Worm (Caenorhabditis elegans) whole organism, L1 larva: ENCODE results near the gene F11G11.14.
A peak's percentile ranks its signal among the peaks of the same experiment; 100 is the strongest.
"Not testable (repeated sequence)": the region's sequence is repeated elsewhere in the genome, so short reads cannot be mapped to it uniquely, and the experiment has no call there.

ENCODE experiments used
- F16B12.6 ChIP-seq: fragments of 150-350 bp; optimal IDR thresholded peaks from 2 replicates; lab custom pipeline; 2014; ENCODE audit warnings: missing biosample characterization, missing genetic modification characterization
- Y116A8C.19 ChIP-seq: sonication (generic microtip); optimal IDR thresholded peaks from 2 replicates; lab custom pipeline; 2016; ENCODE audit warnings: missing compliant biosample characterization, missing genetic modification characterization, borderline replicate concordance
- aha-1 ChIP-seq: fragments of 150-350 bp; optimal IDR thresholded peaks from 2 replicates; lab custom pipeline; 2014; ENCODE audit warnings: missing biosample characterization, missing genetic modification characterization
- alr-1 ChIP-seq: fragments of 200-800 bp; sonication (Bioruptor generic); optimal IDR thresholded peaks from 2 replicates; lab custom pipeline; 2018; ENCODE audit warnings: borderline replicate concordance, mild to moderate bottlenecking, missing genetic modification characterization, missing compliant biosample characterization
- aly-2 ChIP-seq: fragments of 150-350 bp; optimal IDR thresholded peaks from 2 replicates; lab custom pipeline; 2014; ENCODE audit warnings: missing biosample characterization, missing genetic modification characterization
- ama-1 ChIP-seq: fragments of 150-350 bp; optimal IDR thresholded peaks from 2 replicates; lab custom pipeline; 2014
- blmp-1 ChIP-seq: fragments of 150-350 bp; optimal IDR thresholded peaks from 2 replicates; lab custom pipeline; 2014; ENCODE audit warnings: missing biosample characterization, missing genetic modification characterization
- ceh-63 ChIP-seq: fragments of 200-800 bp; sonication (Bioruptor generic); optimal IDR thresholded peaks from 2 replicates; lab custom pipeline; 2018; ENCODE audit warnings: mild to moderate bottlenecking, missing genetic modification characterization, missing compliant biosample characterization
- ceh-82 ChIP-seq, 3 experiments: fragments of 150-350 bp in 1 of 3; sonication (generic microtip) in 2 of 3; optimal IDR thresholded peaks; 2 replicates each; lab custom pipeline; 2014 to 2017; ENCODE audit warnings: missing biosample characterization in 3 of 3, missing genetic modification characterization in 3 of 3
- ceh-88 ChIP-seq: fragments of 200-800 bp; sonication (Bioruptor generic); IDR thresholded peaks from 2 replicates; pipeline ENCODE4 v1.3.6; 2022; ENCODE audit warnings: missing genetic modification characterization, missing compliant biosample characterization
- dpl-1 ChIP-seq, 3 experiments: fragments of 150-350 bp in 2 of 3; sonication (generic microtip) in 1 of 3; optimal IDR thresholded peaks; 2 replicates each; lab custom pipeline; 2014 to 2017; ENCODE audit warnings: missing biosample characterization in 3 of 3, missing genetic modification characterization in 3 of 3, missing genetic modification reagents in 3 of 3
- efl-1 ChIP-seq, 4 experiments: fragments of 150-350 bp; optimal IDR thresholded peaks in 3 of 4; peaks in 1 of 4; 1 replicate in 1 of 4; 2 replicates in 3 of 4; lab custom pipeline; 2014; ENCODE audit warnings: missing biosample characterization in 2 of 4, missing genetic modification characterization in 2 of 4, missing genetic modification reagents in 2 of 4
- elt-2 ChIP-seq: sonication (generic microtip); optimal IDR thresholded peaks from 2 replicates; lab custom pipeline; 2016; ENCODE audit warnings: missing genetic modification characterization, mild to moderate bottlenecking, inconsistent platforms, missing compliant biosample characterization, missing genetic modification reagents
- fkh-4 ChIP-seq: sonication (generic microtip); optimal IDR thresholded peaks from 2 replicates; lab custom pipeline; 2016; ENCODE audit warnings: missing compliant biosample characterization, missing genetic modification characterization, borderline replicate concordance
- fkh-8 ChIP-seq: sonication (generic microtip); optimal IDR thresholded peaks from 2 replicates; lab custom pipeline; 2016; ENCODE audit warnings: mild to moderate bottlenecking, missing genetic modification characterization, missing compliant biosample characterization
- fos-1 ChIP-seq: fragments of 150-350 bp; optimal IDR thresholded peaks from 2 replicates; lab custom pipeline; 2014; ENCODE audit warnings: missing biosample characterization, missing genetic modification characterization
- grh-1 ChIP-seq: fragments of 200-800 bp; sonication (Bioruptor generic); IDR thresholded peaks from 2 replicates; pipeline ENCODE4 v1.3.6; 2022; ENCODE audit warnings: missing genetic modification reagents, missing genetic modification characterization, missing compliant biosample characterization
- hlh-17 ChIP-seq: fragments of 200-800 bp; sonication (Bioruptor generic); optimal IDR thresholded peaks from 2 replicates; lab custom pipeline; 2018; ENCODE audit warnings: missing genetic modification characterization, mild to moderate bottlenecking, missing compliant biosample characterization, moderate library complexity, borderline replicate concordance
- hlh-4 ChIP-seq: sonication (generic microtip); optimal IDR thresholded peaks from 2 replicates; lab custom pipeline; 2016; ENCODE audit warnings: mild to moderate bottlenecking, missing genetic modification characterization, missing compliant biosample characterization
- hpl-2 ChIP-seq: fragments of 150-350 bp; optimal IDR thresholded peaks from 2 replicates; lab custom pipeline; 2014; ENCODE audit warnings: missing biosample characterization, missing genetic modification reagents, missing genetic modification characterization
- isw-1 ChIP-seq: fragments of 200-800 bp; sonication (Bioruptor generic); IDR thresholded peaks from 2 replicates; pipeline ENCODE4 v1.3.6; 2022; ENCODE audit warnings: missing genetic modification characterization, missing compliant biosample characterization
- lin-14 ChIP-seq: fragments of 200-800 bp; sonication (Bioruptor generic); optimal IDR thresholded peaks from 2 replicates; lab custom pipeline; 2018; ENCODE audit warnings: mild to moderate bottlenecking, missing genetic modification characterization, moderate library complexity, missing compliant biosample characterization
- lin-15B ChIP-seq: fragments of 150-350 bp; sonication (generic microtip); optimal IDR thresholded peaks from 3 replicates; lab custom pipeline; 2014; ENCODE audit warnings: missing biosample characterization, missing genetic modification characterization
- lin-35 ChIP-seq, 2 experiments: fragments of 150-350 bp; optimal IDR thresholded peaks; 2 replicates each; lab custom pipeline; 2014; ENCODE audit warnings: missing biosample characterization in 2 of 2, missing genetic modification characterization in 2 of 2, missing genetic modification reagents in 2 of 2
- lsy-2 ChIP-seq, 2 experiments: fragments of 150-350 bp; optimal IDR thresholded peaks; 2 replicates each; lab custom pipeline; 2014; ENCODE audit warnings: missing biosample characterization in 2 of 2, missing genetic modification characterization in 2 of 2
- mab-9 ChIP-seq: fragments of 200-800 bp; sonication (Bioruptor generic); IDR thresholded peaks from 2 replicates; pipeline ENCODE4 v1.3.6; 2022; ENCODE audit warnings: missing genetic modification reagents, missing genetic modification characterization, missing compliant biosample characterization
- mdl-1 ChIP-seq, 2 experiments: fragments of 150-350 bp; optimal IDR thresholded peaks; 2 replicates each; lab custom pipeline; 2014 to 2017; ENCODE audit warnings: missing biosample characterization in 2 of 2, missing genetic modification characterization in 2 of 2, inconsistent platforms in 1 of 2
- mep-1 ChIP-seq: fragments of 150-350 bp; optimal IDR thresholded peaks from 2 replicates; lab custom pipeline; 2014; ENCODE audit warnings: missing biosample characterization, missing genetic modification characterization
- nhr-20 ChIP-seq: sonication (generic microtip); optimal IDR thresholded peaks from 2 replicates; lab custom pipeline; 2016; ENCODE audit warnings: mild to moderate bottlenecking, missing genetic modification characterization, missing compliant biosample characterization
- nhr-237 ChIP-seq: fragments of 150-350 bp; optimal IDR thresholded peaks from 2 replicates; lab custom pipeline; 2014; ENCODE audit warnings: missing biosample characterization, missing genetic modification characterization
- nhr-28 ChIP-seq: fragments of 150-350 bp; optimal IDR thresholded peaks from 2 replicates; lab custom pipeline; 2014; ENCODE audit warnings: missing biosample characterization, missing genetic modification characterization
- nhr-47 ChIP-seq: sonication (generic microtip); optimal IDR thresholded peaks from 2 replicates; lab custom pipeline; 2016; ENCODE audit warnings: mild to moderate bottlenecking, missing genetic modification characterization, moderate library complexity, missing compliant biosample characterization
- nhr-71 ChIP-seq: sonication (generic microtip); optimal IDR thresholded peaks from 2 replicates; lab custom pipeline; 2016; ENCODE audit warnings: mild to moderate bottlenecking, missing genetic modification characterization, moderate library complexity, missing compliant biosample characterization
- nhr-85 ChIP-seq: sonication (generic microtip); peaks from one replicate; lab custom pipeline; 2016; ENCODE audit warnings: missing genetic modification characterization, inconsistent platforms, missing compliant biosample characterization
- nhr-90 ChIP-seq: sonication (generic microtip); optimal IDR thresholded peaks from 2 replicates; lab custom pipeline; 2016; ENCODE audit warnings: mild to moderate bottlenecking, missing genetic modification characterization, missing compliant biosample characterization; ENCODE audit not compliant: poor library complexity
- pag-3 ChIP-seq: sonication (generic microtip); optimal IDR thresholded peaks from 2 replicates; lab custom pipeline; 2017; ENCODE audit warnings: missing genetic modification characterization, mild to moderate bottlenecking, missing compliant biosample characterization, antibody characterized with exemption, borderline replicate concordance; ENCODE audit not compliant: insufficient read depth
- pqm-1 ChIP-seq: sonication (generic microtip); optimal IDR thresholded peaks from 3 replicates; lab custom pipeline; 2017; ENCODE audit warnings: missing biosample characterization, missing genetic modification characterization
- rnt-1 ChIP-seq: sonication (generic microtip); optimal IDR thresholded peaks from 2 replicates; lab custom pipeline; 2016; ENCODE audit warnings: mild to moderate bottlenecking, missing genetic modification characterization, moderate library complexity, missing compliant biosample characterization
- skn-1 ChIP-seq: fragments of 150-350 bp; optimal IDR thresholded peaks from 2 replicates; lab custom pipeline; 2014; ENCODE audit warnings: missing biosample characterization, missing genetic modification characterization
- snu-23 ChIP-seq: sonication (generic microtip); optimal IDR thresholded peaks from 2 replicates; lab custom pipeline; 2016; ENCODE audit warnings: missing genetic modification characterization, missing compliant biosample characterization
- sox-4 ChIP-seq: sonication (generic microtip); optimal IDR thresholded peaks from 2 replicates; lab custom pipeline; 2016; ENCODE audit warnings: missing genetic modification characterization, missing compliant biosample characterization
- sup-37 ChIP-seq: fragments of 200-800 bp; sonication (Bioruptor generic); optimal IDR thresholded peaks from 2 replicates; lab custom pipeline; 2018; ENCODE audit warnings: mild to moderate bottlenecking, missing genetic modification characterization, missing compliant biosample characterization
- tbx-2 ChIP-seq: sonication (generic microtip); optimal IDR thresholded peaks from 2 replicates; lab custom pipeline; 2016; ENCODE audit warnings: missing genetic modification characterization, missing compliant biosample characterization
- unc-62 ChIP-seq: fragments of 150-350 bp; optimal IDR thresholded peaks from 2 replicates; lab custom pipeline; 2014; ENCODE audit warnings: missing biosample characterization, missing genetic modification reagents, missing genetic modification characterization
- xbp-1 ChIP-seq: sonication (generic microtip); optimal IDR thresholded peaks from 2 replicates; lab custom pipeline; 2016; ENCODE audit warnings: missing genetic modification characterization, missing compliant biosample characterization
- zip-4 ChIP-seq: fragments of 200-800 bp; sonication (Bioruptor generic); optimal IDR thresholded peaks from 2 replicates; lab custom pipeline; 2018; ENCODE audit warnings: mild to moderate bottlenecking, missing genetic modification characterization, moderate library complexity, missing compliant biosample characterization
- ztf-4 ChIP-seq: fragments of 150-350 bp; optimal IDR thresholded peaks from 2 replicates; lab custom pipeline; 2014; ENCODE audit warnings: missing biosample characterization, missing genetic modification characterization

F11G11.14 gene

DNA sequence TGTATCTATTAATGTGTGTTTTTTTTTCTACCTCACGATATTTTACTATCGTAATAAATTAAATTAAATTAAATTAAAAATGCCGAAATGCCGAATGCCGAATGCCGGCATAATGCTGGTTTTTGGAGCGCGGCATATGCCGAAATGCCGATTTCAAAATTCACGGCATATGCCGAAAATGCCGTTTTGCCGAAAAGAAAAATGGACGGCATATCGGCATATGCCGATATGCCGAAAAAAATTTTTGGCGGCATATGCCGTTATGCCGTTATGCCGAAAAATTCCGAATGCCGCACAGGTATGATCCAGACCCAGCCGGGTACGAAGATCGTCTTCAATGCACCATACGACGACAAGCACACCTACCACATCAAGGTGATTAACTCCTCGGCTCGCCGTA lies 35.0 kb downstream of the F11G11.14 start, which contains the start of gene msp-32:
TSS of gene msp-32 (plus strand) at position 301 of the 400 bp plus-strand sequence.
- TF ChIP-seq fos-1; ceh-63; fkh-8 (tag; lab: Kevin White, UChicago): not testable (repeated sequence)
- TF ChIP-seq, all 84 proteins: peak for 0; not testable (repeated sequence) for 84

DNA sequence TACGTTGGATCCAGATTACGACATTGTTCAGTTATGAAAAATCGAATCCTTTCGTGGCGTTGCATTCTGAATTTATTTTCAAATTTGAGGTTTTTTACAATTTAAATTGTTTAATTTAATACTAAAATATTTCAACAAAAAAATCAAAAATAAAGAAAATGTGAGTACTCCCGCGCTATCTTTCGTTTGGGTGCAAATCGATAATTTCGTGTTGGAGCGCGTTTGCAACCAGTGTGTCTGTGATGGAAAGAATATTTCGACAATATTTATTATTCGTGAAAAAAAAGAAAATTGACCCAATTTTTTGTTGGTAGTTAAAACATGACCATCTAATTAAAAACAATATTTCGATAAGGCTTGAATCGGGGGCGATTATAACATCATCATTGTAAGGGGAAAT lies 38.6 kb downstream of the F11G11.14 start, which contains the start of gene R05F9.9:
TSS of gene R05F9.9 (minus strand) at position 66 of the 400 bp plus-strand sequence.
- peak; percentile 48 for TF ChIP-seq snu-23 (GFP tag; lab: Kevin White, UChicago)
- peak; percentile 7 for TF ChIP-seq xbp-1 (tag; lab: Kevin White, UChicago)
- TF ChIP-seq grh-1 = no peak
- no peak for TF ChIP-seq mab-9
- no peak for TF ChIP-seq isw-1 (GFP tag; lab: Robert Waterston, UW)
- TF ChIP-seq elt-2 (tag; lab: Kevin White, UChicago) = peak; percentile 71
- no peak for TF ChIP-seq zip-4
- TF ChIP-seq fkh-4 (tag; lab: Kevin White, UChicago) = no peak
- peak; percentile 33 to 67 for TF ChIP-seq lin-35 (GFP tag; optimal IDR thresholded peaks at IDR 0.05; lab: Kevin White, UChicago)
- no peak for TF ChIP-seq ceh-63
- TF ChIP-seq ceh-82 (tag; optimal IDR thresholded peaks at IDR 0.05; lab: Kevin White, UChicago) = peak in 1 of 3 experiments; percentile 40
- TF ChIP-seq rnt-1 (tag; lab: Kevin White, UChicago) = peak; percentile 8
- TF ChIP-seq ama-1 (lab: Kevin White, UChicago) = peak; percentile 61
- no peak for TF ChIP-seq hlh-4 (tag; lab: Kevin White, UChicago)
- no peak for TF ChIP-seq pag-3 (tag; lab: Kevin White, UChicago)
- TF ChIP-seq skn-1 (tag; lab: Kevin White, UChicago) = peak; percentile 35
- TF ChIP-seq nhr-85 = peak; percentile 63
- peak; percentile 3 for TF ChIP-seq nhr-47 (tag; lab: Kevin White, UChicago)
- TF ChIP-seq unc-62 = no peak
- TF ChIP-seq lsy-2 (tag; optimal IDR thresholded peaks at IDR 0.05; lab: Kevin White, UChicago) = peak; percentile 43 to 54
- peak; percentile 3 for TF ChIP-seq tbx-2 (tag; lab: Kevin White, UChicago)
- TF ChIP-seq pqm-1 (tag; lab: Kevin White, UChicago) = no peak
- TF ChIP-seq ztf-4 = no peak
- no peak for TF ChIP-seq sox-4 (tag; lab: Kevin White, UChicago)
- TF ChIP-seq efl-1 (optimal IDR thresholded peaks at IDR 0.05; lab: Kevin White, UChicago) = peak; percentile 39 to 49
- peak; percentile 66 to 93 for TF ChIP-seq efl-1 (GFP tag; optimal IDR thresholded peaks at IDR 0.05 in 1 of 2; lab: Kevin White, UChicago)
- TF ChIP-seq dpl-1 (GFP tag; optimal IDR thresholded peaks at IDR 0.05; lab: Kevin White, UChicago) = peak; percentile 24 to 73 (median 28)
- no peak for TF ChIP-seq nhr-237 (tag; lab: Kevin White, UChicago)
- TF ChIP-seq alr-1 (tag; lab: Kevin White, UChicago) = no peak
- no peak for TF ChIP-seq mdl-1 (tag; optimal IDR thresholded peaks at IDR 0.05; lab: Kevin White, UChicago)
- peak; percentile 52 for TF ChIP-seq nhr-71 (tag; lab: Kevin White, UChicago)
- no peak for TF ChIP-seq Y116A8C.19 (tag; lab: Kevin White, UChicago)
- TF ChIP-seq aly-2 (tag; lab: Kevin White, UChicago) = peak; percentile 24
- peak; percentile 1 for TF ChIP-seq nhr-20 (tag; lab: Kevin White, UChicago)
- TF ChIP-seq mep-1 (tag; lab: Kevin White, UChicago) = peak; percentile 62
- TF ChIP-seq F16B12.6 (tag; lab: Kevin White, UChicago) = no peak
- TF ChIP-seq sup-37 = no peak
- peak; percentile 4 for TF ChIP-seq nhr-90 (tag; lab: Kevin White, UChicago)
- peak; percentile 37 for TF ChIP-seq blmp-1
- no peak for TF ChIP-seq hpl-2 (GFP tag; lab: Kevin White, UChicago)
- TF ChIP-seq lin-14 (GFP tag; lab: Kevin White, UChicago) = peak; percentile 25
- no peak for TF ChIP-seq aha-1 (tag; lab: Kevin White, UChicago)
- TF ChIP-seq hlh-17 (GFP tag; lab: Kevin White, UChicago) = no peak
- no peak for TF ChIP-seq lin-15B
- no peak for TF ChIP-seq nhr-28 (tag; lab: Kevin White, UChicago)
- no peak for TF ChIP-seq ceh-88 (GFP tag; lab: Robert Waterston, UW)
